Fruit fly (Drosophila melanogaster) whole organism, larva: ENCODE measurements around the gene ase.
"Not testable (repeated sequence)": the region's sequence is repeated elsewhere in the genome, so short reads cannot be mapped to it uniquely, and the experiment has no call there.

Experiments
- noc ChIP-seq: fragments of 200-800 bp; sonication (Bioruptor generic); optimal IDR thresholded peaks from 3 replicates; lab custom pipeline; 2019; ENCODE audit warnings: missing biosample characterization, mild to moderate bottlenecking, missing genetic modification characterization, moderate library complexity

The ase gene

dm6 chrX:478766-479165, 18.2 kb downstream of the ase start, which contains the start of gene CG32817:
Gene CG32817 (plus strand): TSS chrX:479066.
- TF ChIP-seq noc (tag; lab: Kevin White, UChicago) = no peak

DNA sequence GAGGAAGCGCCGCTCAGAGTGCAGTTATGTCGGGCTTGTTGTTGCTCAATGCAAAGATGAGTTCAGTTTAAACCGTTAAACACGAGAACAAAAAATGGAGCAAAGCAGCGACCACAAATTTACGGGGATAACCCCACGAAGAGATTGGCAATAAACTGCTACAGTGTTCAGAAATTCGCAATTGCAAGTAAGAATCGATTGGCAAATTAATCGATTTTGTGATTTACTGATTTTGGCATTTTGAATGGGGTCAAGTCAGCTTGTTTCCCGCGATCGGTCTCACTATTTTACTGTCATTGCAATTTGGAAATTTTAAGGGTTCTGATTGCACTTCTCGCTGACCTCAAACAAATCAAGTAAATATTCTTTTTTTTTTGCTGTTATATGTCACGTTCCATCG, 21.1 kb downstream of the ase start, which contains the start of gene CG3176:
TSS of gene CG3176 (plus strand) at position 221 of the 400 bp plus-strand sequence.
- not testable (repeated sequence) for TF ChIP-seq noc (tag; lab: Kevin White, UChicago)

dm6 chrX:487517-487957, 27.0 kb downstream of the ase start, which contains the start of the genes CG18273 and CG3156:
Gene CG18273 (minus strand): TSS chrX:487581.
Gene CG3156 (plus strand): TSS chrX:487878.
- no peak for TF ChIP-seq noc (tag; lab: Kevin White, UChicago)

DNA sequence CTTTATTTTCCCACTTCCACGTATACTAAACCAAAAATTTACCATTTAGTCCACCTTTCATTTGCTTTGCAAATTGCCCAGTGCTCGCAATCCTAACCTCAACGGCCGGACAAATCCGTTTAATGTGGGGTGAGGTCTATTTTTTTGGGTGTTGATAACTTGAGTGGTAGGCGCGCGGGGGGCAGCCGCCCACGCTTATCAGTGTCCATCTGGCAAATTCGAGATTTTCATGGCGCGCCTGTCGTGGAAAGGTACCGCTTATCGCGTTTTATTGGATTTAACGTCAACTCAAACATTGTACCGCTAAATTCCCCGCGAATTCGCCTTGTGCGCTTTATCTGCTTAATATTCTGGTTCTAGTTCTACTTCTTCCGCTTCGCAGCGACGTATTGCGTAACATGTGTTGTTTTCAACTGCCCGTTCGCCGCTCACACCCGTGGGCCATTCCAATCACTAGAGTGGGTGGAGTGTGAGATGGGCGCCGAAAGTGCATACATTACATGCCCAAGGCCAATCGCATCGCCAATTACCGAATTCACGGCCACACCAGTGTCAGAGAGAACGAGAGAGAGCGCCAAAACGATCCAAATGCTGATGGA, 32.3 kb downstream of the ase start:
- TF ChIP-seq noc (tag; lab: Kevin White, UChicago) = peak; percentile 11

DNA sequence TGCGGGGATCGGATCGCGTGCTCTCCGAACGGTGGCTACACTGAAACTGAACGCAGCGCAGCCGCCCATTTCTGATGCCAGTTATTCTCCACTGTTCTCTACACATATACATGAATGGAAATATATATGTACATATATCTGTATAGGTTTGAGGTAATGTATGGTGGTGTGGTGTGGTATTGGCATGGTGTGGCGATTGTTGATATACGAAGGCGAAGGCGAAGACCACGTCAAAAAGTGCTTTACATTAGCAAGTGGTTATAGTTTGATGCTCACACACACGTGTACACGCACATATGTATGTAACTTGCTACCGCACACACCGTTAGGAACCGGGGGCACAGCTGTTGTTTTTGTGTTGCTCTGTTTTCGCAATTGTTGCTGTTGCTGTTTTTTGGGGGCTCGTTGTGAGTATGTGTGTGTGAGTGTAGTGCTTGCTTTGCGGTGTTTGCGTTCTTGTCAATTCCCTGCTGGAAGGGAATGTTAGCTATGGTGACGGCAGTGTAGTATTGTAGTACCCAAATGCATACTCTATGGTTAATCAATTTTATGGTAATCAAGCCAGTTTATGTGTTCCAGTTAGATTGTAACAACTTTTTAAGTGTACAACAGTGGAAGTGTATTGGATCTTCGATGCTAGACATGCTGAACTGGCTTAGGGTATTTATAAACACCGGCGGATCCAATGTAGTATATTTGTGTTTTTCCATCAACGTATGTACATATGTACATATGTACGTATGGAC, 33.1 kb downstream of the ase start, which contains the start of gene CG17896:
TSS of gene CG17896 (minus strand) at position 51 of the 746 bp plus-strand sequence.
- TF ChIP-seq noc (tag; lab: Kevin White, UChicago) = peak; percentile 98

- TF ChIP-seq noc (tag; lab: Kevin White, UChicago) = no peak
These were observed 33.6 kb downstream of the ase start for dm6 chrX:494191-494554.

DNA sequence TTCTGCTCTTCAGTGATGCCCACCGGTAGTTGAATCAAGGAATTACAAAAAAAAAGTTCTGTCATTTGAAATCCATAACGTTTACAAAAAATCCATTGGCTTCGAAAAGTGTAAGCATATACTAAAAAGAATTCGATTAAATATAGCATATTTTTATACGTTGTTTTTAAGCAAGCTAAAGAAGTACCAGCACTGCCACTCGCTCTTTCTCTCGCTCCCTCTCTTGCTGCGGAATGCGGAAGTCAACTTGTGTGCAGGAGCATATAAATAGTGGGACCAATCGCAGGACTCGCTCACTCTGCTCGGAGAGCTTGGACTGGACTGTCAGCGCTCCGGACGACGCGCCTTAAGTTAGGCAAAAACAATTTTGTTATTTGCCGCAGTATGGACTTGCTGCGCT, 34.1 kb downstream of the ase start, which contains the start of gene CG17778:
TSS of gene CG17778 (plus strand) at position 8 of the 400 bp plus-strand sequence.
- no peak for TF ChIP-seq noc (tag; lab: Kevin White, UChicago)

- TF ChIP-seq noc (tag; lab: Kevin White, UChicago) = no peak
These were observed 35.8 kb downstream of the ase start, which contains the start of gene svr for dm6 chrX:496326-496725. Gene svr (plus strand): TSS chrX:496446.

dm6 chrX:497425-497824, 36.9 kb downstream of the ase start:
- TF ChIP-seq noc (tag; lab: Kevin White, UChicago) = no peak

dm6 chrX:498434-498833, 37.9 kb downstream of the ase start:
- no peak for TF ChIP-seq noc (tag; lab: Kevin White, UChicago)

- TF ChIP-seq noc (tag; lab: Kevin White, UChicago) = no peak
These were observed 38.5 kb downstream of the ase start for dm6 chrX:498924-499588.

DNA sequence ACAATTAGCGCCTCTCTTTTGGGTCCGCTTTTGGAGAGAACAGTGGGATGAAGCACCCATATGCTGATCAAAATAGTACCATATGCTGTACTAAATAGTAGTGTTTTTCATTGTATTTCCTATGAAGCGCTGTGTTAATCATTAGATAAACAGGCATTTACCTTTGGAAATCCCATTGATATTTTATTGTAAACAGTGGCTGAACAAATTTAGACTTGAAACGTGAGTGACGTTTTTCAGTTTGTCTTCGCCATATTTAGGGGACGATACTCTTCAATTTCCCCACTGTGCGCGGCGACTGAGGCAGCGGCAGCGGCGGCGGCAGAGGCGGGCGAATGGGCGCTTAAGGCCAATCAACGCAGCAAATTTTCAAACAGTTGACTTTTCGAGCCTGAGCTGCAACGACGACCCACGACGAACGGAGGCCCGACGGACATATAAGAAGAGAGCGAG, 39.1 kb downstream of the ase start:
- TF ChIP-seq noc (tag; lab: Kevin White, UChicago) = peak; percentile 85

DNA sequence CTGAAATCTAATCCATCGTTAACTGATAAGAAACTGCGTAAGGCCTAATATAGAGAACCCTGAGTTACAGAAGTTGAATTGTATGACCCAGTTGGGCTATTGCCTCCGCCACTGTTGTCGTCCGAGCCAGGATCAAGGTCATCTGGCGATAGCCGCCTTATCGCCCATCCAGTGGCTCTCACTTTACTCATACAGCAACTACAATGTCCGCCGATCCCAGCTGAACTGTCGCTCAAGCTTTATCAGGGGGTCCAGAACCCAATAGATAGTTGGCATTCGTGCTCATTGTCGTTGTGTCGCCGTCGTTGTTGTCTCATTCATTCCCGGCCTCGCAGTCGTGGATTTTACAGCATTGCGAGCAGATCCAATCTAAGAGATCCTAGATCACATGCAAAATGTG, 48.6 kb downstream of the ase start, which contains the start of gene arg:
TSS of gene arg (plus strand) at position 319 of the 400 bp plus-strand sequence.
- no peak for TF ChIP-seq noc (tag; lab: Kevin White, UChicago)

dm6 chrX:510528-510927, 50.0 kb downstream of the ase start:
- TF ChIP-seq noc (tag; lab: Kevin White, UChicago) = no peak

DNA sequence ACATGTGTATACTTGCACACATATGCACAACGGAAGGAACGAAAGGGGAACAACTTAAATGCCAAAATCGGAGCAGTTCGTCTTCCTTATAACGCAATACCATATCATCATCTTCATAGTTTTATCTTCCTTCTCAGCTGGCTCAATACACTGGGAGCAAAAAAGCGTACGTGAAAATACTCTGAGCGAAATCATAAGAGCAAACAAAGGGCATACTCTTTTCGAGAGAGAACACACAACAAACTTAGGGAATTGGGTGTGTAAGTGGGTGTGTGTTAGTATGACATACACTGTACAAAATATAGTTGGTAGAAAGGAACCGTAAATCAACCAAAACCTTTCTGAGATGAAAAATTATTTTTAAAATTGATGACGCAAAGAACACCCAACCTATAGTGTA, 52.0 kb downstream of the ase start:
- no peak for TF ChIP-seq noc (tag; lab: Kevin White, UChicago)
